Fruit fly (Drosophila melanogaster): ENCODE data around the gene CG12483.

CG12483 gene

dm6 chr3L:129311-129816 lies 31.2 kb upstream of the CG12483 start, which contains the start of gene Pdk1 (continued):
- no peak for TF ChIP-seq ssp (GFP tag; IDR thresholded peaks at IDR 0.05)
- TF ChIP-seq fru (optimal IDR thresholded peaks at IDR 0.05) = no peak
- TF ChIP-seq CG2678 (tag; optimal IDR thresholded peaks at IDR 0.05) = peak; percentile 34
- TF ChIP-seq CG13775 (GFP tag; optimal IDR thresholded peaks at IDR 0.05) = no peak
- TF ChIP-seq Hr51 (GFP tag; optimal IDR thresholded peaks at IDR 0.05) = no peak
- TF ChIP-seq CTCF (GFP tag; optimal IDR thresholded peaks at IDR 0.05) = no peak
- TF ChIP-seq CG1603 (tag; optimal IDR thresholded peaks at IDR 0.05) = peak; percentile 60
- TF ChIP-seq CG10565 (GFP tag; optimal IDR thresholded peaks at IDR 0.05) = no peak
- TF ChIP-seq zfh2 (GFP tag; optimal IDR thresholded peaks at IDR 0.05) = no peak
- TF ChIP-seq sug (tag; optimal IDR thresholded peaks at IDR 0.05) = peak; percentile 29
- TF ChIP-seq lbe (GFP tag; optimal IDR thresholded peaks at IDR 0.05) = peak; percentile 17
- TF ChIP-seq maf-S (GFP tag; optimal IDR thresholded peaks at IDR 0.05) = no peak
- peak; percentile 49 for TF ChIP-seq CG7987 (GFP tag; optimal IDR thresholded peaks at IDR 0.05)
- TF ChIP-seq CG6683 (GFP tag; optimal IDR thresholded peaks at IDR 0.05) = no peak
- TF ChIP-seq NFAT (GFP tag; IDR thresholded peaks at IDR 0.05) = no peak; the same call in 1 of the 2 replicates
- no peak for TF ChIP-seq CG2129 (GFP tag; IDR thresholded peaks at IDR 0.05; ENCODE audit: partially characterized antibody)
- peak; percentile 20 for TF ChIP-seq CG1233 (GFP tag; optimal IDR thresholded peaks at IDR 0.05)
- TF ChIP-seq Kr (GFP tag; optimal IDR thresholded peaks at IDR 0.05) = no peak
- TF ChIP-seq Ravus (GFP tag; IDR thresholded peaks at IDR 0.05) = no peak
- no peak for TF ChIP-seq Gsc (GFP tag; IDR thresholded peaks at IDR 0.05)
- no peak for TF ChIP-seq CrebB (tag; optimal IDR thresholded peaks at IDR 0.05)
- TF ChIP-seq Nf-YB (GFP tag; optimal IDR thresholded peaks at IDR 0.05) = no peak
- no peak for TF ChIP-seq H15 (GFP tag; IDR thresholded peaks at IDR 0.05)
- peak; percentile 64 for TF ChIP-seq CG17829 (tag; optimal IDR thresholded peaks at IDR 0.05)
- no peak for TF ChIP-seq p53 (GFP tag; optimal IDR thresholded peaks at IDR 0.05)
- TF ChIP-seq CG2199 (GFP tag; IDR thresholded peaks at IDR 0.05) = peak; percentile 97
- TF ChIP-seq CG4820 (GFP tag; optimal IDR thresholded peaks at IDR 0.05) = no peak
- peak; percentile 50 for TF ChIP-seq HLHmδ (GFP tag; optimal IDR thresholded peaks at IDR 0.05)
- TF ChIP-seq CG6854 (GFP tag; optimal IDR thresholded peaks at IDR 0.05) = no peak
- TF ChIP-seq Ada2b (GFP tag; IDR thresholded peaks at IDR 0.05) = no peak
- TF ChIP-seq CG16779 (GFP tag; IDR thresholded peaks at IDR 0.05) = no peak
- TF ChIP-seq Trl (optimal IDR thresholded peaks at IDR 0.05) = peak; percentile 93 to 96
- TF ChIP-seq Trl (GFP tag; optimal IDR thresholded peaks at IDR 0.05) = peak; percentile 64
- peak; percentile 37 for TF ChIP-seq lilli (GFP tag; optimal IDR thresholded peaks at IDR 0.05)
- TF ChIP-seq CG4282 (GFP tag; optimal IDR thresholded peaks at IDR 0.05) = no peak
- TF ChIP-seq kay (GFP tag; optimal IDR thresholded peaks at IDR 0.05) = no peak
- no peak for TF ChIP-seq CG3281 (GFP tag; optimal IDR thresholded peaks at IDR 0.05)
- peak in 1 of 2 experiments; percentile 82 for TF ChIP-seq insv (GFP tag; optimal IDR thresholded peaks at IDR 0.05)
- TF ChIP-seq ranshi (GFP tag; IDR thresholded peaks at IDR 0.05) = no peak; the same call in 1 of the 2 replicates
- TF ChIP-seq hth (optimal IDR thresholded peaks at IDR 0.05) = no peak
- no peak for TF ChIP-seq CG10366 (GFP tag; IDR thresholded peaks at IDR 0.05)
- TF ChIP-seq Asciz (GFP tag; optimal IDR thresholded peaks at IDR 0.05) = no peak
- TF ChIP-seq CG30020 (tag; optimal IDR thresholded peaks at IDR 0.05) = no peak
- peak; percentile 31; the same call in 1 of the 2 replicates for TF ChIP-seq aop (GFP tag; IDR thresholded peaks at IDR 0.05)
- no peak for TF ChIP-seq CG13424 (tag; optimal IDR thresholded peaks at IDR 0.05)
- TF ChIP-seq ATbp (GFP tag; optimal IDR thresholded peaks at IDR 0.05) = no peak
- TF ChIP-seq CG3838 (GFP tag; optimal IDR thresholded peaks at IDR 0.05) = no peak
- no peak for TF ChIP-seq klu (GFP tag; IDR thresholded peaks at IDR 0.05)
- TF ChIP-seq CG6765 (GFP tag; optimal IDR thresholded peaks at IDR 0.05) = no peak
- TF ChIP-seq otp (GFP tag; IDR thresholded peaks at IDR 0.05) = peak; percentile 10; the same call in 1 of the 3 replicates
- TF ChIP-seq zf30C (GFP tag; optimal IDR thresholded peaks at IDR 0.05) = peak; percentile 68
- no peak for TF ChIP-seq CG7745 (tag; optimal IDR thresholded peaks at IDR 0.05)
- TF ChIP-seq phol (tag; optimal IDR thresholded peaks at IDR 0.05) = no peak

Data from whole organism, embryonic.